Worm (Caenorhabditis elegans) whole organism, mixed stage, embryonic: ENCODE measurements around the gene fbxa-127.

Experiments used
- blmp-1 ChIP-seq: fragments of 150-350 bp; optimal IDR thresholded peaks from 2 replicates; lab custom pipeline; 2014; ENCODE audit warnings: missing biosample characterization, missing genetic modification characterization
- ces-1 ChIP-seq: fragments of 150-350 bp; optimal IDR thresholded peaks from 2 replicates; lab custom pipeline; 2014; ENCODE audit warnings: missing biosample characterization, missing genetic modification reagents, missing genetic modification characterization
- elt-1 ChIP-seq: sonication (generic microtip); optimal IDR thresholded peaks from 2 replicates; lab custom pipeline; 2017; ENCODE audit warnings: missing genetic modification characterization, mild to moderate bottlenecking, missing compliant biosample characterization, antibody characterized with exemption, moderate library complexity, borderline replicate concordance; ENCODE audit not compliant: insufficient read depth
- mep-1 ChIP-seq: fragments of 150-350 bp; optimal IDR thresholded peaks from 2 replicates; lab custom pipeline; 2017; ENCODE audit warnings: missing biosample characterization, missing genetic modification reagents, missing genetic modification characterization, inconsistent platforms
- nhr-12 ChIP-seq: fragments of 150-350 bp; optimal IDR thresholded peaks from 2 replicates; lab custom pipeline; 2014; ENCODE audit warnings: missing biosample characterization, missing genetic modification characterization
- pha-4 ChIP-seq: fragments of 150-350 bp; optimal IDR thresholded peaks from 2 replicates; lab custom pipeline; 2018; ENCODE audit warnings: missing biosample characterization, missing genetic modification reagents, missing genetic modification characterization
- snpc-4 ChIP-seq: fragments of 150-350 bp; optimal IDR thresholded peaks from 2 replicates; lab custom pipeline; 2014; ENCODE audit warnings: missing biosample characterization, missing genetic modification characterization
- unc-62 ChIP-seq: fragments of 150-350 bp; optimal IDR thresholded peaks from 2 replicates; lab custom pipeline; 2014; ENCODE audit warnings: missing biosample characterization, missing genetic modification reagents, missing genetic modification characterization

DNA sequence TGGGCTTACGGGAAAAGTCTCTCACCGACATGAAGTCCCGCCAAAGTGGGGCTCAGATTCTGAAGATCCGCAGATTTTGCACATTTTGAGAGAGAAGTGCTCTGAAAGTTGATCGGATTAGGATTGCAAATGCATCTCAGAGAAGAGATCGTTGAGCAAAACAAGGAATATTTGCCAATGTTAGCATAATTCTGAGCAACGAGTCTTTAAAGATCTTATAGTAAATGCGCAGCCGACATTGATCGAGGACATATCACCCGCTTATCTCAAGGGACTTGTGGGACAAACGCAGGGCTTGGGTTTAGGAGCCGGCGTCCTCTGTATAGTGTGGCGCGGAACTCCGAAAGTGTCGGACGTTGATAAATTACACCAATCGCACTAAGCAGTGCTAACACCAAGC is 4.8 kb upstream of the fbxa-127 start, which contains the start of gene nhr-112:
- no peak for TF ChIP-seq mep-1 (tag; lab: Kevin White, UChicago)
- TF ChIP-seq pha-4 (tag; lab: Kevin White, UChicago) = no peak
- no peak for TF ChIP-seq nhr-12
- no peak for TF ChIP-seq unc-62
- TF ChIP-seq ces-1 (GFP tag; lab: Kevin White, UChicago) = no peak
- TF ChIP-seq elt-1 (tag; lab: Kevin White, UChicago) = no peak
- TF ChIP-seq snpc-4 (tag; lab: Kevin White, UChicago) = no peak
- TF ChIP-seq blmp-1 (tag; lab: Kevin White, UChicago) = no peak
